Worm (Caenorhabditis elegans) whole organism, young adult: Measurements from ENCODE around the gene fbxa-192.

Experiments
- B0336.3 ChIP-seq: fragments of 200-800 bp; sonication (Bioruptor generic); IDR thresholded peaks from 2 replicates; pipeline ENCODE4 v1.3.6; 2022; ENCODE audit warnings: missing genetic modification characterization, missing compliant biosample characterization
- F23B12.7 ChIP-seq: sonication (generic microtip); optimal IDR thresholded peaks from 2 replicates; lab custom pipeline; 2017; ENCODE audit warnings: missing genetic modification characterization, mild to moderate bottlenecking, missing compliant biosample characterization, antibody characterized with exemption, moderate library complexity; ENCODE audit not compliant: insufficient read depth
- F52B5.7 ChIP-seq: sonication (generic microtip); optimal IDR thresholded peaks from 2 replicates; lab custom pipeline; 2016; ENCODE audit warnings: mild to moderate bottlenecking, missing genetic modification characterization, missing compliant biosample characterization
- K12H6.12 ChIP-seq: fragments of 200-800 bp; sonication (Bioruptor generic); optimal IDR thresholded peaks from 2 replicates; lab custom pipeline; 2018; ENCODE audit warnings: mild to moderate bottlenecking, missing genetic modification characterization, missing compliant biosample characterization
- Y53F4B.3 ChIP-seq: fragments of 200-800 bp; sonication (Bioruptor generic); IDR thresholded peaks from 2 replicates; pipeline ENCODE4 v1.3.6; 2022; ENCODE audit warnings: missing genetic modification reagents, missing genetic modification characterization, missing compliant biosample characterization
- ama-1 ChIP-seq, 3 experiments: fragments of 150-350 bp in 1 of 3; sonication (generic microtip) in 2 of 3; optimal IDR thresholded peaks; 2 replicates each; lab custom pipeline; 2014 to 2018; ENCODE audit warnings: missing biosample characterization in 2 of 3, missing genetic modification characterization in 2 of 3, missing genetic modification reagents in 2 of 3
- aptf-2 ChIP-seq: fragments of 200-800 bp; sonication (Bioruptor generic); conservative IDR thresholded peaks from 2 replicates; pipeline ENCODE4 v1.3.6; 2022; ENCODE audit warnings: missing genetic modification reagents, missing genetic modification characterization, missing compliant biosample characterization
- athp-1 ChIP-seq: sonication (generic microtip); optimal IDR thresholded peaks from 2 replicates; lab custom pipeline; 2017; ENCODE audit warnings: mild to moderate bottlenecking, missing genetic modification characterization, missing compliant biosample characterization
- bed-2 ChIP-seq: fragments of 200-800 bp; sonication (Bioruptor generic); IDR thresholded peaks from 2 replicates; pipeline ENCODE4 v1.3.6; 2022; ENCODE audit warnings: missing genetic modification reagents, missing genetic modification characterization, missing compliant biosample characterization
- ccch-3 ChIP-seq: fragments of 200-800 bp; sonication (Bioruptor generic); optimal IDR thresholded peaks from 2 replicates; lab custom pipeline; 2018; ENCODE audit warnings: mild to moderate bottlenecking, missing genetic modification characterization, missing compliant biosample characterization
- dox-1 ChIP-seq: fragments of 200-800 bp; sonication (Bioruptor generic); IDR thresholded peaks from 2 replicates; pipeline ENCODE4 v1.3.6; 2022; ENCODE audit warnings: missing genetic modification reagents, missing genetic modification characterization, missing compliant biosample characterization
- dpl-1 ChIP-seq: fragments of 150-350 bp; optimal IDR thresholded peaks from 2 replicates; lab custom pipeline; 2014; ENCODE audit warnings: missing biosample characterization, missing genetic modification reagents, missing genetic modification characterization
- efl-1 ChIP-seq: fragments of 150-350 bp; optimal IDR thresholded peaks from 2 replicates; lab custom pipeline; 2014; ENCODE audit warnings: missing biosample characterization, missing genetic modification reagents, missing genetic modification characterization
- egl-18 ChIP-seq: fragments of 200-800 bp; sonication (Bioruptor generic); IDR thresholded peaks from 2 replicates; pipeline ENCODE4 v1.3.6; 2022; ENCODE audit warnings: missing genetic modification reagents, missing genetic modification characterization, missing compliant biosample characterization
- ets-4 ChIP-seq: fragments of 200-800 bp; sonication (Bioruptor generic); optimal IDR thresholded peaks from 2 replicates; lab custom pipeline; 2018; ENCODE audit warnings: mild to moderate bottlenecking, missing genetic modification characterization, missing compliant biosample characterization
- fkh-3 ChIP-seq: sonication (generic microtip); optimal IDR thresholded peaks from 2 replicates; lab custom pipeline; 2016; ENCODE audit warnings: mild to moderate bottlenecking, missing genetic modification characterization, missing compliant biosample characterization
- hmg-20 ChIP-seq: fragments of 200-800 bp; sonication (Bioruptor generic); IDR thresholded peaks from 2 replicates; pipeline ENCODE4 v1.3.6; 2022; ENCODE audit warnings: missing genetic modification reagents, missing genetic modification characterization, missing compliant biosample characterization
- hrde-1 ChIP-seq: sonication (generic microtip); optimal IDR thresholded peaks from 2 replicates; lab custom pipeline; 2016; ENCODE audit warnings: missing genetic modification characterization, mild to moderate bottlenecking, missing compliant biosample characterization, moderate library complexity, missing genotype, missing genetic modification reagents, borderline replicate concordance
- hsf-1 ChIP-seq: fragments of 200-800 bp; sonication (Bioruptor generic); IDR thresholded peaks from 2 replicates; pipeline ENCODE4 v1.3.6; 2022; ENCODE audit warnings: missing genetic modification reagents, missing genetic modification characterization, missing compliant biosample characterization
- lin-26 ChIP-seq: fragments of 200-800 bp; sonication (Bioruptor generic); IDR thresholded peaks from 2 replicates; pipeline ENCODE4 v1.3.6; 2022; ENCODE audit warnings: missing genetic modification reagents, missing genetic modification characterization, missing compliant biosample characterization
- madf-6 ChIP-seq: fragments of 200-800 bp; sonication (Bioruptor generic); IDR thresholded peaks from 2 replicates; pipeline ENCODE4 v1.3.6; 2022; ENCODE audit warnings: missing genetic modification reagents, missing genetic modification characterization, missing compliant biosample characterization
- mcd-1 ChIP-seq: fragments of 200-800 bp; sonication (Bioruptor generic); IDR thresholded peaks from 2 replicates; pipeline ENCODE4 v1.3.6; 2022; ENCODE audit warnings: missing genetic modification reagents, missing genetic modification characterization, missing compliant biosample characterization
- mxl-1 ChIP-seq: sonication (generic microtip); optimal IDR thresholded peaks from 2 replicates; lab custom pipeline; 2016; ENCODE audit warnings: missing genetic modification characterization, missing compliant biosample characterization
- nfya-1 ChIP-seq: sonication (generic microtip); optimal IDR thresholded peaks from 2 replicates; lab custom pipeline; 2017; ENCODE audit warnings: antibody characterized with exemption, missing compliant biosample characterization, missing genetic modification characterization, borderline replicate concordance; ENCODE audit not compliant: insufficient read depth
- nfya-2 ChIP-seq: fragments of 200-800 bp; sonication (Bioruptor generic); IDR thresholded peaks from 2 replicates; pipeline ENCODE4 v1.3.6; 2022; ENCODE audit warnings: missing genetic modification reagents, missing genetic modification characterization, missing compliant biosample characterization
- nhr-27 ChIP-seq: fragments of 200-800 bp; sonication (Bioruptor generic); optimal IDR thresholded peaks from 2 replicates; lab custom pipeline; 2018; ENCODE audit warnings: mild to moderate bottlenecking, missing genetic modification characterization, moderate library complexity, missing compliant biosample characterization
- nhr-80 ChIP-seq: sonication (generic microtip); optimal IDR thresholded peaks from 2 replicates; lab custom pipeline; 2016; ENCODE audit warnings: missing genetic modification characterization, missing compliant biosample characterization
- pbrm-1 ChIP-seq: fragments of 200-800 bp; sonication (Bioruptor generic); IDR thresholded peaks from 2 replicates; pipeline ENCODE4 v1.3.6; 2022; ENCODE audit warnings: missing genetic modification reagents, missing genetic modification characterization, missing compliant biosample characterization
- pha-4 ChIP-seq: fragments of 150-350 bp; sonication (generic microtip); optimal IDR thresholded peaks from 2 replicates; lab custom pipeline; 2014; ENCODE audit warnings: missing biosample characterization, missing genetic modification reagents, missing genetic modification characterization
- rpc-1 ChIP-seq, 2 experiments: fragments of 150-350 bp in 1 of 2; sonication (generic microtip) in 1 of 2; optimal IDR thresholded peaks; 2 replicates each; lab custom pipeline; 2014 to 2018; ENCODE audit warnings: missing biosample characterization in 1 of 2, missing genetic modification characterization in 1 of 2, missing genetic modification reagents in 1 of 2, missing genotype in 1 of 2
- snpc-1.3 ChIP-seq: sonication (generic microtip); optimal IDR thresholded peaks from 2 replicates; lab custom pipeline; 2017; ENCODE audit warnings: missing genetic modification characterization, mild to moderate bottlenecking, missing compliant biosample characterization, antibody characterized with exemption, moderate library complexity, missing genotype, missing genetic modification reagents; ENCODE audit not compliant: insufficient read depth
- sptf-2 ChIP-seq: fragments of 200-800 bp; sonication (Bioruptor generic); optimal IDR thresholded peaks from 2 replicates; lab custom pipeline; 2018; ENCODE audit warnings: mild to moderate bottlenecking, missing genetic modification characterization, missing compliant biosample characterization
- zfh-2 ChIP-seq: fragments of 200-800 bp; sonication (Bioruptor generic); conservative IDR thresholded peaks from 2 replicates; pipeline ENCODE4 v1.3.6; 2022; ENCODE audit warnings: missing genetic modification reagents, missing genetic modification characterization, missing compliant biosample characterization
- ztf-26 ChIP-seq: sonication (generic microtip); optimal IDR thresholded peaks from 2 replicates; lab custom pipeline; 2017; ENCODE audit warnings: missing genetic modification characterization, missing compliant biosample characterization

Gene fbxa-192

DNA sequence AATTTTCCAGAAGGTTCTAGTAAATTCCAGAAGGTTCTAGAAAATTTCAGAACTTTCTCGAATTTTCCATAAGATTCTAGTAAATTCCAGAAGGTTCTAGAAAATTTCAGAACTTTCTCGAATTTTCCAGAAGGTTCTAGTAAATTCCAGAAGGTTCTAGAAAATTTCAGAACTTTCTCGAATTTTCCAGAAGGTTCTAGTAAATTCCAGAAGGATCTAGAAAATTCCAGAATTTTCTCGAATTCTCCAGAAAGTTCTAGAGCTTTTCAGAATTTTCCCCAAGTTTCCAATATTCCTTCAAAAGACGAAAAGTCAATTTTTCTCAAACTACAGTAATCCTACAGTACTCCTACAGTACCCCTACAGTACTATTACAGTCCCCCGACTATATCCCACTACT lies 31.5 kb downstream of the fbxa-192 start:
- peak; percentile 92 for TF ChIP-seq hsf-1 (GFP tag; lab: Robert Waterston, UW)

DNA sequence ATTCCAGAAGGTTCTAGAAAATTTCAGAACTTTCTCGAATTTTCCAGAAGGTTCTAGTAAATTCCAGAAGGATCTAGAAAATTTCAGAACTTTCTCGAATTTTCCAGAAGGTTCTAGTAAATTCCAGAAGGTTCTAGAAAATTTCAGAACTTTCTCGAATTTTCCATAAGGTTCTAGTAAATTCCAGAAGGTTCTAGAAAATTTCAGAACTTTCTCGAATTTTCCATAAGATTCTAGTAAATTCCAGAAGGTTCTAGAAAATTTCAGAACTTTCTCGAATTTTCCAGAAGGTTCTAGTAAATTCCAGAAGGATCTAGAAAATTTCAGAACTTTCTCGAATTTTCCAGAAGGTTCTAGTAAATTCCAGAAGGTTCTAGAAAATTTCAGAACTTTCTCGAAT lies 32.1 kb downstream of the fbxa-192 start:
- peak; percentile 90 for TF ChIP-seq hsf-1 (GFP tag; lab: Robert Waterston, UW)

DNA sequence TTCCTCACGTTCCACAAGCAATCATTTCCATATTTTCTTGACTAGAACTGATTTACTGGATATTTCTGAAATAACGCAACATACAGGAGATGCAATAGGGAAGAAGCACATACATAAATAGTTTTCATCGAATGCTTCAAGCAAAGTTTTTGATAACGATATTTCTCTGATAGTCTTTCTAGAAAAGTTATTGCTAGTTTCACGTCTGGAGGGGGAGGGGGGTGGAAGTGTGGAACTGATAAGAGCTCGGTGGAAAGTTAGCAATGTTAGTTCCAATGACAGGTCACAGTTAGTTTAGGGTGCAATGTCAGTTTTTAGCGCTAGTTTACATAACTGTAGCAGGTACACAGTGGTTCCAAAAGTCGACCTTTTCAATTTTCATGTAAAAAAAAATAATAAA lies 33.5 kb downstream of the fbxa-192 start, which contains the start of gene Y6G8.6:
Gene Y6G8.6 (minus strand): TSS at position 98 of the 400 bp plus-strand sequence.
- TF ChIP-seq ets-4 (GFP tag; lab: Kevin White, UChicago) (no peak), F23B12.7 (tag; lab: Kevin White, UChicago) (no peak), F52B5.7 (tag; lab: Kevin White, UChicago) (no peak), nhr-80 (tag; lab: Kevin White, UChicago) (peak; percentile 49)

DNA sequence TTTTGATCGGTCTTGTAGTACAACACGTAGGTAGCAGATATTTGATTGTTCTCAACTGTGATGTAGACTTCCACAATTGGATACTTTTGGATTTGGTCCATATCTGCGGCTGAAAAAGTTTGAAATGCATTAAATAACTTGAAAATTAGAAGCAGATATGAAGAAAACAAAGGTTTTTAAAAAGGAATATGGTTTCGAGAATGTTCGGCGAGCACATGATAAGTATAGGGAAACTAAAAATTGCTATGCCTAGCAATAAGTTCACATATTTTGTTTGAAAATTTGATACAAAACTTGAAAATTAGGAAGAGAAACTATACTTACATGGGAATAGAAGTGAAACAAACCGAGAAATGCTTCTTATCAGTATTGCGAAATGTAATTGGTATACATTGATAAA lies 34.7 kb downstream of the fbxa-192 start, which contains the start of gene Y6G8.5:
Gene Y6G8.5 (minus strand): TSS at position 101 of the 400 bp plus-strand sequence.
- TF ChIP-seq hrde-1 (tag; lab: Kevin White, UChicago) (no peak), egl-18 (no peak), sptf-2 (no peak), pha-4 (tag; lab: Kevin White, UChicago) (no peak), K12H6.12 (tag; lab: Kevin White, UChicago) (no peak), hmg-20 (GFP tag; lab: Robert Waterston, UW) (no peak), nfya-2 (GFP tag; lab: Robert Waterston, UW) (no peak), hsf-1 (GFP tag; lab: Robert Waterston, UW) (no peak), ama-1 (optimal IDR thresholded peaks at IDR 0.05; lab: Kevin White, UChicago) (no peak), ama-1 (GFP tag; optimal IDR thresholded peaks at IDR 0.05; lab: Kevin White, UChicago) (no peak), pbrm-1 (no peak), aptf-2 (GFP tag; lab: Robert Waterston, UW) (no peak), lin-26 (GFP tag; lab: Robert Waterston, UW) (no peak), nfya-1 (tag; lab: Kevin White, UChicago) (no peak), rpc-1 (optimal IDR thresholded peaks at IDR 0.05; lab: Kevin White, UChicago) (no peak), rpc-1 (tag; optimal IDR thresholded peaks at IDR 0.05; lab: Kevin White, UChicago) (no peak), ccch-3 (GFP tag; lab: Kevin White, UChicago) (no peak)

DNA sequence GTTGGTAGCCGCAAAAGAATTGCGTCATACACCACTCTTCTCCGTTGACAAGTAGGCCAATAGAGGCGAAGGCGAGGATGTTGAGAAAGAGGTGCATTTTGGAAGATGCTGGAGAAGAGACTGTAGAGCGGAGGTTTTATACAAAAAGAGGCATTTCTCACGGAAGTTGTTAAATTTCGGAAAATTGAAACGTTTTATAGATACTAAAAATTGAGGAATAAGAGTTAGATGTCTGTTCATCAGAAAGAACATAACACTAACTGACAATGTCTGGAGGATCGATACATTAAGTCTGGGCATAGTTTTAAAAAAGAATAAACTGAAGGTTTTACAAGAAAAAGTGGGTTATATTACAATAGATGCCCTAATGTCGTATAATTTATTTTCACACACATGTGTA lies 36.1 kb downstream of the fbxa-192 start, which contains the start of gene Y6G8.14:
Gene Y6G8.14 (minus strand): TSS at position 101 of the 400 bp plus-strand sequence.
- TF ChIP-seq mxl-1 (tag; lab: Kevin White, UChicago) (no peak), dpl-1 (GFP tag; lab: Kevin White, UChicago) (no peak), hrde-1 (tag; lab: Kevin White, UChicago) (no peak), B0336.3 (GFP tag; lab: Robert Waterston, UW) (no peak), nhr-27 (tag; lab: Kevin White, UChicago) (no peak), bed-2 (GFP tag; lab: Robert Waterston, UW) (no peak), ztf-26 (tag; lab: Kevin White, UChicago) (no peak), pbrm-1 (no peak), Y53F4B.3 (GFP tag; lab: Robert Waterston, UW) (no peak), efl-1 (no peak), snpc-1.3 (tag; lab: Kevin White, UChicago) (no peak), madf-6 (GFP tag; lab: Robert Waterston, UW) (no peak), dox-1 (no peak), fkh-3 (no peak), ets-4 (GFP tag; lab: Kevin White, UChicago) (no peak), nhr-80 (tag; lab: Kevin White, UChicago) (no peak), zfh-2 (no peak), athp-1 (tag; lab: Kevin White, UChicago) (no peak), mcd-1 (GFP tag; lab: Robert Waterston, UW) (no peak)
